Worm (Caenorhabditis elegans) whole organism, midembryonic: ENCODE results near the gene F09E5.3.

Experiments used
- T22C8.4 ChIP-seq: fragments of 200-800 bp; sonication (Bioruptor generic); IDR thresholded peaks from 2 replicates; pipeline ENCODE4 v1.3.6; 2022; ENCODE audit warnings: missing genetic modification characterization, missing compliant biosample characterization
- cog-1 ChIP-seq: sonication (generic microtip); optimal IDR thresholded peaks from 2 replicates; lab custom pipeline; 2016; ENCODE audit warnings: missing genetic modification characterization, missing compliant biosample characterization
- flt-1 ChIP-seq: fragments of 200-800 bp; sonication (Bioruptor generic); IDR thresholded peaks from 2 replicates; pipeline ENCODE4 v1.3.6; 2022; ENCODE audit warnings: missing genetic modification characterization, missing compliant biosample characterization
- klf-2 ChIP-seq: fragments of 200-800 bp; sonication (Bioruptor generic); conservative IDR thresholded peaks from 2 replicates; pipeline ENCODE4 v1.3.6; 2022; ENCODE audit warnings: missing genetic modification reagents, missing genetic modification characterization, missing compliant biosample characterization
- med-1 ChIP-seq: sonication (generic microtip); optimal IDR thresholded peaks from 2 replicates; lab custom pipeline; 2017; ENCODE audit warnings: missing genetic modification characterization, mild to moderate bottlenecking, missing compliant biosample characterization, antibody characterized with exemption, missing genetic modification reagents; ENCODE audit not compliant: insufficient read depth
- ref-1 ChIP-seq: fragments of 200-800 bp; sonication (Bioruptor generic); conservative IDR thresholded peaks from 2 replicates; pipeline ENCODE4 v1.3.6; 2022; ENCODE audit warnings: missing genetic modification reagents, missing genetic modification characterization, missing compliant biosample characterization
- tab-1 ChIP-seq: fragments of 200-800 bp; sonication (Bioruptor generic); IDR thresholded peaks from 2 replicates; pipeline ENCODE4 v1.3.6; 2022; ENCODE audit warnings: missing genetic modification characterization, missing compliant biosample characterization
- ztf-23 ChIP-seq: fragments of 200-800 bp; sonication (Bioruptor generic); IDR thresholded peaks from 2 replicates; pipeline ENCODE4 v1.3.6; 2022; ENCODE audit warnings: missing genetic modification reagents, missing genetic modification characterization, missing compliant biosample characterization
- ztf-29 ChIP-seq: fragments of 200-800 bp; sonication (Bioruptor generic); IDR thresholded peaks from 2 replicates; pipeline ENCODE4 v1.3.6; 2022; ENCODE audit warnings: missing genetic modification reagents, missing genetic modification characterization, missing compliant biosample characterization

The F09E5.3 gene

ce11 chrII:5341573-5341972 lies 32.2 kb upstream of the F09E5.3 start:
- no peak for TF ChIP-seq flt-1 (GFP tag; lab: Robert Waterston, UW)
- TF ChIP-seq cog-1 (tag; lab: Kevin White, UChicago): no peak
- no peak for TF ChIP-seq ztf-29 (GFP tag; lab: Robert Waterston, UW)
- no peak for TF ChIP-seq tab-1
- TF ChIP-seq T22C8.4 (GFP tag; lab: Robert Waterston, UW): no peak
- TF ChIP-seq ztf-23 (GFP tag; lab: Robert Waterston, UW): no peak
- no peak for TF ChIP-seq ref-1 (GFP tag; lab: Robert Waterston, UW)
- TF ChIP-seq med-1 (GFP tag; lab: Kevin White, UChicago): no peak
- TF ChIP-seq klf-2 (GFP tag; lab: Robert Waterston, UW): no peak

- no peak for TF ChIP-seq ref-1 (GFP tag; lab: Robert Waterston, UW)
- TF ChIP-seq ztf-23 (GFP tag; lab: Robert Waterston, UW): no peak
- no peak for TF ChIP-seq ztf-29 (GFP tag; lab: Robert Waterston, UW)
- TF ChIP-seq klf-2 (GFP tag; lab: Robert Waterston, UW): no peak
- no peak for TF ChIP-seq flt-1 (GFP tag; lab: Robert Waterston, UW)
- TF ChIP-seq tab-1: no peak
- TF ChIP-seq cog-1 (tag; lab: Kevin White, UChicago): no peak
- no peak for TF ChIP-seq T22C8.4 (GFP tag; lab: Robert Waterston, UW)
- no peak for TF ChIP-seq med-1 (GFP tag; lab: Kevin White, UChicago)
Measured at ce11 chrII:5342412-5342811, 31.4 kb upstream of the F09E5.3 start.

ce11 chrII:5344775-5345174 lies 29.0 kb upstream of the F09E5.3 start, which contains the start of gene F09E5.14:
Gene F09E5.14 (minus strand): TSS chrII:5344875.
- TF ChIP-seq tab-1 (no peak), flt-1 (GFP tag; lab: Robert Waterston, UW) (no peak), ref-1 (GFP tag; lab: Robert Waterston, UW) (no peak), ztf-23 (GFP tag; lab: Robert Waterston, UW) (no peak), T22C8.4 (GFP tag; lab: Robert Waterston, UW) (no peak), ztf-29 (GFP tag; lab: Robert Waterston, UW) (no peak), cog-1 (tag; lab: Kevin White, UChicago) (no peak), klf-2 (GFP tag; lab: Robert Waterston, UW) (no peak), med-1 (GFP tag; lab: Kevin White, UChicago) (no peak)

- TF ChIP-seq klf-2 (GFP tag; lab: Robert Waterston, UW) (peak; percentile 81), ztf-23 (GFP tag; lab: Robert Waterston, UW) (peak; percentile 92), tab-1 (peak; percentile 81), flt-1 (GFP tag; lab: Robert Waterston, UW) (peak; percentile 87), ztf-29 (GFP tag; lab: Robert Waterston, UW) (peak; percentile 75)
Measured at ce11 chrII:5346350-5346749, 27.4 kb upstream of the F09E5.3 start.

DNA sequence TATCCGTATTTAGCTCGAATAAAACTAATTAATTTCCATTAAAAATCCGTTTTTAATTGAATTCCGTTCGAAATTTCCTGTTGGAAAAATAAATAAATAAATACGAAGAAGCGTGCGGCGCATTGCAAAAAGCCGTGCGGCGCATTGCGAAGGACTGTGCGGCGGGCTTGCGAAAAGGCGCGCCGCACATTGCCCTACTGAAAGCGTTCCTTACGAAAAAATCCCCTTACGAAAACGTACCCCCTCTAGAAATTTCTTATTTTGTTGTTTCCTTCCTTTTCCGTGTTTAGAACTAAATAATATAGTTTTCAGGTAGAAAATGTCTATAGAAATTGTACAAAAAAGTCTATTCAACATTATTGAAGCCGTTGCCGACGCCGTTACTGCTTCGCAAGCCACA lies 23.4 kb upstream of the F09E5.3 start, which contains the start of gene F09E5.8:
Gene F09E5.8, plus strand, starts transcription at position 313 of the 400 bp plus-strand sequence.
- TF ChIP-seq klf-2 (GFP tag; lab: Robert Waterston, UW) (0 out of 2 replicates have a peak, but pooled peaks have one; percentile 55), tab-1 (0 out of 2 replicates have a peak, but pooled peaks have one; percentile 45), flt-1 (GFP tag; lab: Robert Waterston, UW) (peak; percentile 81; the same call in 1 of the 2 replicates), ztf-23 (GFP tag; lab: Robert Waterston, UW) (peak; percentile 84)

- no peak for TF ChIP-seq tab-1
- TF ChIP-seq T22C8.4 (GFP tag; lab: Robert Waterston, UW): no peak
- TF ChIP-seq ztf-23 (GFP tag; lab: Robert Waterston, UW): no peak
- TF ChIP-seq ztf-29 (GFP tag; lab: Robert Waterston, UW): no peak
- TF ChIP-seq ref-1 (GFP tag; lab: Robert Waterston, UW): no peak
- no peak for TF ChIP-seq flt-1 (GFP tag; lab: Robert Waterston, UW)
- TF ChIP-seq klf-2 (GFP tag; lab: Robert Waterston, UW): no peak
- TF ChIP-seq med-1 (GFP tag; lab: Kevin White, UChicago): no peak
- TF ChIP-seq cog-1 (tag; lab: Kevin White, UChicago): no peak
Measured at ce11 chrII:5351799-5352198, 22.0 kb upstream of the F09E5.3 start, which contains the start of gene F09E5.7. Gene F09E5.7 (plus strand): TSS chrII:5352099.

DNA sequence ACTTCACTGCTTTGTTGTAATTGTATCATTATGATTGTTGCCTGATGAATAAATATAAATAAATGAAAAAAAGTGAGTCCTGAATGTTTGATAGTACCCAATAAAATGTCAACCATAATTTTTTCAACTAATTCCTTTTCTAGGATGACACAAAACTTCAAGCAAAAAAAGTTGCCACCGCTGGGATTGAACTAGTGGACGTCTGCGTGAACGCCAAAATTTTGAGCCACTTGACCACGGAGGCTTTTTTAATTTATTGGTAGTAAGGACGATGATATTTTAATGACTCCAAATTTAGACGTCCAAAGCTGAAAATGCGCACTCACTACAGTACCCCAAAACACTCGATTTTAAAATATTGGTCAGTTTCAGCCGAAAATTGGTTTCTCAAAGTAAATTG lies 20.2 kb upstream of the F09E5.3 start:
- TF ChIP-seq ref-1 (GFP tag; lab: Robert Waterston, UW) (no peak), ztf-29 (GFP tag; lab: Robert Waterston, UW) (no peak), cog-1 (tag; lab: Kevin White, UChicago) (no peak)

ce11 chrII:5355384-5355783 lies 18.4 kb upstream of the F09E5.3 start, which contains the start of gene srg-69:
Gene srg-69 (plus strand): TSS chrII:5355684.
- TF ChIP-seq klf-2 (GFP tag; lab: Robert Waterston, UW) (no peak), flt-1 (GFP tag; lab: Robert Waterston, UW) (no peak)

- peak; percentile 84 for TF ChIP-seq ztf-23 (GFP tag; lab: Robert Waterston, UW)
- TF ChIP-seq T22C8.4 (GFP tag; lab: Robert Waterston, UW): no peak; the same call in 1 of the 2 replicates
- peak; percentile 64; the same call in 1 of the 2 replicates for TF ChIP-seq klf-2 (GFP tag; lab: Robert Waterston, UW)
- no peak for TF ChIP-seq ref-1 (GFP tag; lab: Robert Waterston, UW)
- no peak for TF ChIP-seq tab-1
- peak; percentile 44 for TF ChIP-seq cog-1 (tag; lab: Kevin White, UChicago)
- no peak for TF ChIP-seq ztf-29 (GFP tag; lab: Robert Waterston, UW)
- TF ChIP-seq med-1 (GFP tag; lab: Kevin White, UChicago): peak; percentile 10
- TF ChIP-seq flt-1 (GFP tag; lab: Robert Waterston, UW): peak; percentile 81
Measured at ce11 chrII:5358137-5358745, 15.6 kb upstream of the F09E5.3 start, which contains the start of the genes F09E5.11 and bmy-1. Gene F09E5.11 (minus strand): TSS chrII:5358187. Gene bmy-1 (plus strand): TSS chrII:5358695.
